Worm (Caenorhabditis elegans) whole organism, midembryonic: ENCODE measurements around the gene chw-1.

Experiments
- T22C8.4 ChIP-seq: fragments of 200-800 bp; sonication (Bioruptor generic); IDR thresholded peaks from 2 replicates; pipeline ENCODE4 v1.3.6; 2022; ENCODE audit warnings: missing genetic modification characterization, missing compliant biosample characterization
- cog-1 ChIP-seq: sonication (generic microtip); optimal IDR thresholded peaks from 2 replicates; lab custom pipeline; 2016; ENCODE audit warnings: missing genetic modification characterization, missing compliant biosample characterization
- flt-1 ChIP-seq: fragments of 200-800 bp; sonication (Bioruptor generic); IDR thresholded peaks from 2 replicates; pipeline ENCODE4 v1.3.6; 2022; ENCODE audit warnings: missing genetic modification characterization, missing compliant biosample characterization
- klf-2 ChIP-seq: fragments of 200-800 bp; sonication (Bioruptor generic); conservative IDR thresholded peaks from 2 replicates; pipeline ENCODE4 v1.3.6; 2022; ENCODE audit warnings: missing genetic modification reagents, missing genetic modification characterization, missing compliant biosample characterization
- med-1 ChIP-seq: sonication (generic microtip); optimal IDR thresholded peaks from 2 replicates; lab custom pipeline; 2017; ENCODE audit warnings: missing genetic modification characterization, mild to moderate bottlenecking, missing compliant biosample characterization, antibody characterized with exemption, missing genetic modification reagents; ENCODE audit not compliant: insufficient read depth
- ref-1 ChIP-seq: fragments of 200-800 bp; sonication (Bioruptor generic); conservative IDR thresholded peaks from 2 replicates; pipeline ENCODE4 v1.3.6; 2022; ENCODE audit warnings: missing genetic modification reagents, missing genetic modification characterization, missing compliant biosample characterization
- tab-1 ChIP-seq: fragments of 200-800 bp; sonication (Bioruptor generic); IDR thresholded peaks from 2 replicates; pipeline ENCODE4 v1.3.6; 2022; ENCODE audit warnings: missing genetic modification characterization, missing compliant biosample characterization
- ztf-23 ChIP-seq: fragments of 200-800 bp; sonication (Bioruptor generic); IDR thresholded peaks from 2 replicates; pipeline ENCODE4 v1.3.6; 2022; ENCODE audit warnings: missing genetic modification reagents, missing genetic modification characterization, missing compliant biosample characterization
- ztf-29 ChIP-seq: fragments of 200-800 bp; sonication (Bioruptor generic); IDR thresholded peaks from 2 replicates; pipeline ENCODE4 v1.3.6; 2022; ENCODE audit warnings: missing genetic modification reagents, missing genetic modification characterization, missing compliant biosample characterization

DNA sequence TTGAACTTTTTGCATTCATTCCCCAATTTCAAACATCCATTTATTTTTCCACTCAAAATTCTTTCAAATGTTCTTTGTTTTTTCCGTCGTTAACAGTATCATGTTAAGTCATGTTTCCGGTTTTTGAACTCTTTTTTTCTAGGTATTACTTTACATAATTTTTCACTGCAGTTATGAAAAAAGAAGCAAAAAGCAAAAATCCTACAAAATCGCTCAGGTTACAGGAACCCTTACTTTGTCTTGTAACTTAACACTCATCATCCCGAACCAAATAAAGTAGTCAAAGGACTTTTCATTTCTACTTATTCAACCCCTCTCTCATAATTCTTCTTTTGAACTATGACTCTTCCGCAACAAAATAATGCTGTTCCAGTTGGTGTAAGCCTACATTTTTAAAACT is 29.4 kb downstream of the chw-1 start, which contains the start of gene aqp-5:
- TF ChIP-seq tab-1 (GFP tag; lab: Robert Waterston, UW) (no peak), ref-1 (GFP tag; lab: Robert Waterston, UW) (no peak), flt-1 (no peak), med-1 (no peak), ztf-29 (no peak), ztf-23 (no peak), T22C8.4 (GFP tag; lab: Robert Waterston, UW) (no peak), klf-2 (GFP tag; lab: Robert Waterston, UW) (no peak), cog-1 (tag; lab: Kevin White, UChicago) (no peak)
